Worm (Caenorhabditis elegans) whole organism, young adult: ENCODE data around the gene F10G7.5.
"Not testable (repeated sequence)": the region's sequence is repeated elsewhere in the genome, so short reads cannot be mapped to it uniquely, and the experiment has no call there.

Experiments
- C06A6.2 ChIP-seq: fragments of 200-800 bp; sonication (Bioruptor generic); conservative IDR thresholded peaks from 2 replicates; pipeline ENCODE4 v1.3.6; 2022; ENCODE audit warnings: missing genetic modification characterization, missing compliant biosample characterization
- C17E4.6 ChIP-seq: fragments of 200-800 bp; sonication (Bioruptor generic); IDR thresholded peaks from 2 replicates; pipeline ENCODE4 v1.3.6; 2022; ENCODE audit warnings: missing genetic modification reagents, missing genetic modification characterization, missing compliant biosample characterization
- F49E8.2 ChIP-seq: sonication (generic microtip); optimal IDR thresholded peaks from 3 replicates; lab custom pipeline; 2017; ENCODE audit warnings: missing genetic modification characterization, mild to moderate bottlenecking, missing compliant biosample characterization, antibody characterized with exemption, moderate library complexity; ENCODE audit not compliant: insufficient read depth
- K11D2.4 ChIP-seq: fragments of 200-800 bp; sonication (Bioruptor generic); IDR thresholded peaks from 2 replicates; pipeline ENCODE4 v1.3.6; 2022; ENCODE audit warnings: missing genetic modification reagents, missing genetic modification characterization, missing compliant biosample characterization
- K12H6.12 ChIP-seq: fragments of 200-800 bp; sonication (Bioruptor generic); optimal IDR thresholded peaks from 2 replicates; lab custom pipeline; 2018; ENCODE audit warnings: mild to moderate bottlenecking, missing genetic modification characterization, missing compliant biosample characterization
- Y56A3A.18 ChIP-seq: fragments of 200-800 bp; sonication (Bioruptor generic); IDR thresholded peaks from 2 replicates; pipeline ENCODE4 v1.3.6; 2022; ENCODE audit warnings: missing genetic modification reagents, missing genetic modification characterization, missing compliant biosample characterization
- Y95B8A.8 ChIP-seq: fragments of 200-800 bp; sonication (Bioruptor generic); IDR thresholded peaks from 2 replicates; pipeline ENCODE4 v1.3.6; 2022; ENCODE audit warnings: missing genetic modification reagents, missing genetic modification characterization, missing compliant biosample characterization
- ZK185.1 ChIP-seq: sonication (generic microtip); optimal IDR thresholded peaks from 2 replicates; lab custom pipeline; 2016; ENCODE audit warnings: mild to moderate bottlenecking, missing genetic modification characterization, missing compliant biosample characterization; ENCODE audit not compliant: poor library complexity, severe bottlenecking
- aptf-2 ChIP-seq: fragments of 200-800 bp; sonication (Bioruptor generic); conservative IDR thresholded peaks from 2 replicates; pipeline ENCODE4 v1.3.6; 2022; ENCODE audit warnings: missing genetic modification reagents, missing genetic modification characterization, missing compliant biosample characterization
- aptf-3 ChIP-seq: fragments of 200-800 bp; sonication (Bioruptor generic); IDR thresholded peaks from 2 replicates; pipeline ENCODE4 v1.3.6; 2022; ENCODE audit warnings: missing genetic modification characterization, missing compliant biosample characterization
- athp-1 ChIP-seq: sonication (generic microtip); optimal IDR thresholded peaks from 2 replicates; lab custom pipeline; 2017; ENCODE audit warnings: mild to moderate bottlenecking, missing genetic modification characterization, missing compliant biosample characterization
- attf-5 ChIP-seq: fragments of 200-800 bp; sonication (Bioruptor generic); optimal IDR thresholded peaks from 2 replicates; lab custom pipeline; 2018; ENCODE audit warnings: mild to moderate bottlenecking, missing genetic modification characterization, missing compliant biosample characterization
- attf-6 ChIP-seq: fragments of 200-800 bp; sonication (Bioruptor generic); IDR thresholded peaks from 2 replicates; pipeline ENCODE4 v1.3.6; 2022; ENCODE audit warnings: missing genetic modification reagents, missing genetic modification characterization, missing compliant biosample characterization
- bed-2 ChIP-seq: fragments of 200-800 bp; sonication (Bioruptor generic); IDR thresholded peaks from 2 replicates; pipeline ENCODE4 v1.3.6; 2022; ENCODE audit warnings: missing genetic modification reagents, missing genetic modification characterization, missing compliant biosample characterization
- cebp-1 ChIP-seq, 2 experiments: fragments of 200-800 bp in 1 of 2; sonication (Bioruptor generic) in 1 of 2; sonication (generic microtip) in 1 of 2; IDR thresholded peaks in 1 of 2; optimal IDR thresholded peaks in 1 of 2; 2 replicates each; pipeline versions ENCODE4 v1.3.6 to Lab custom; 2017 to 2022; ENCODE audit warnings: missing compliant biosample characterization in 2 of 2, missing genetic modification characterization in 2 of 2, mild to moderate bottlenecking in 1 of 2, missing genetic modification reagents in 1 of 2, moderate library complexity in 1 of 2
- ceh-27 ChIP-seq: fragments of 200-800 bp; sonication (Bioruptor generic); optimal IDR thresholded peaks from 2 replicates; lab custom pipeline; 2018; ENCODE audit warnings: mild to moderate bottlenecking, missing genetic modification characterization, moderate library complexity, missing compliant biosample characterization
- die-1 ChIP-seq: sonication (generic microtip); optimal IDR thresholded peaks from 2 replicates; lab custom pipeline; 2016; ENCODE audit warnings: missing genotype, mild to moderate bottlenecking, missing genetic modification characterization, missing compliant biosample characterization
- efl-1 ChIP-seq: fragments of 150-350 bp; optimal IDR thresholded peaks from 2 replicates; lab custom pipeline; 2014; ENCODE audit warnings: missing biosample characterization, missing genetic modification reagents, missing genetic modification characterization
- egl-18 ChIP-seq: fragments of 200-800 bp; sonication (Bioruptor generic); IDR thresholded peaks from 2 replicates; pipeline ENCODE4 v1.3.6; 2022; ENCODE audit warnings: missing genetic modification reagents, missing genetic modification characterization, missing compliant biosample characterization
- ekl-4 ChIP-seq: fragments of 200-800 bp; sonication (Bioruptor generic); IDR thresholded peaks from 2 replicates; pipeline ENCODE4 v1.3.6; 2022; ENCODE audit warnings: missing genetic modification reagents, missing genetic modification characterization, missing compliant biosample characterization
- hmg-1.2 ChIP-seq: fragments of 200-800 bp; sonication (Bioruptor generic); IDR thresholded peaks from 2 replicates; pipeline ENCODE4 v1.3.6; 2022; ENCODE audit warnings: missing genetic modification reagents, missing genetic modification characterization, missing compliant biosample characterization
- hmg-20 ChIP-seq: fragments of 200-800 bp; sonication (Bioruptor generic); IDR thresholded peaks from 2 replicates; pipeline ENCODE4 v1.3.6; 2022; ENCODE audit warnings: missing genetic modification reagents, missing genetic modification characterization, missing compliant biosample characterization
- hrde-1 ChIP-seq: sonication (generic microtip); optimal IDR thresholded peaks from 2 replicates; lab custom pipeline; 2016; ENCODE audit warnings: missing genetic modification characterization, mild to moderate bottlenecking, missing compliant biosample characterization, moderate library complexity, missing genotype, missing genetic modification reagents, borderline replicate concordance
- let-526 ChIP-seq: fragments of 200-800 bp; sonication (Bioruptor generic); IDR thresholded peaks from 2 replicates; pipeline ENCODE4 v1.3.6; 2022; ENCODE audit warnings: missing genetic modification reagents, missing genetic modification characterization, missing compliant biosample characterization
- let-607 ChIP-seq, 2 experiments: fragments of 200-800 bp in 1 of 2; sonication (Bioruptor generic) in 1 of 2; sonication (generic microtip) in 1 of 2; optimal IDR thresholded peaks; 2 replicates each; lab custom pipeline; 2016 to 2018; ENCODE audit warnings: mild to moderate bottlenecking in 2 of 2, missing compliant biosample characterization in 2 of 2, missing genetic modification characterization in 2 of 2, moderate library complexity in 2 of 2, missing genotype in 1 of 2
- lin-40 ChIP-seq: sonication (generic microtip); optimal IDR thresholded peaks from 2 replicates; lab custom pipeline; 2016; ENCODE audit warnings: missing genetic modification characterization, mild to moderate bottlenecking, missing compliant biosample characterization, missing genotype, missing genetic modification reagents
- lsl-1 ChIP-seq: fragments of 200-800 bp; sonication (Bioruptor generic); optimal IDR thresholded peaks from 2 replicates; lab custom pipeline; 2018; ENCODE audit warnings: mild to moderate bottlenecking, missing genetic modification characterization, moderate library complexity, missing compliant biosample characterization
- madf-10 ChIP-seq: sonication (generic microtip); optimal IDR thresholded peaks from 2 replicates; lab custom pipeline; 2016; ENCODE audit warnings: mild to moderate bottlenecking, missing genetic modification characterization, missing compliant biosample characterization
- madf-6 ChIP-seq: fragments of 200-800 bp; sonication (Bioruptor generic); IDR thresholded peaks from 2 replicates; pipeline ENCODE4 v1.3.6; 2022; ENCODE audit warnings: missing genetic modification reagents, missing genetic modification characterization, missing compliant biosample characterization
- madf-8 ChIP-seq: fragments of 200-800 bp; sonication (Bioruptor generic); conservative IDR thresholded peaks from 2 replicates; pipeline ENCODE4 v1.3.6; 2022; ENCODE audit warnings: missing genetic modification reagents, missing genetic modification characterization, missing compliant biosample characterization
- mcd-1 ChIP-seq: fragments of 200-800 bp; sonication (Bioruptor generic); IDR thresholded peaks from 2 replicates; pipeline ENCODE4 v1.3.6; 2022; ENCODE audit warnings: missing genetic modification reagents, missing genetic modification characterization, missing compliant biosample characterization
- nfyb-1 ChIP-seq: fragments of 200-800 bp; sonication (Bioruptor generic); IDR thresholded peaks from 2 replicates; pipeline ENCODE4 v1.3.6; 2022; ENCODE audit warnings: missing genetic modification reagents, missing genetic modification characterization, missing compliant biosample characterization
- nhr-80 ChIP-seq: sonication (generic microtip); optimal IDR thresholded peaks from 2 replicates; lab custom pipeline; 2016; ENCODE audit warnings: missing genetic modification characterization, missing compliant biosample characterization
- pbrm-1 ChIP-seq: fragments of 200-800 bp; sonication (Bioruptor generic); IDR thresholded peaks from 2 replicates; pipeline ENCODE4 v1.3.6; 2022; ENCODE audit warnings: missing genetic modification reagents, missing genetic modification characterization, missing compliant biosample characterization
- rpc-1 ChIP-seq, 2 experiments: fragments of 150-350 bp in 1 of 2; sonication (generic microtip) in 1 of 2; optimal IDR thresholded peaks; 2 replicates each; lab custom pipeline; 2014 to 2018; ENCODE audit warnings: missing biosample characterization in 1 of 2, missing genetic modification characterization in 1 of 2, missing genetic modification reagents in 1 of 2, missing genotype in 1 of 2
- snpc-1.3 ChIP-seq: sonication (generic microtip); optimal IDR thresholded peaks from 2 replicates; lab custom pipeline; 2017; ENCODE audit warnings: missing genetic modification characterization, mild to moderate bottlenecking, missing compliant biosample characterization, antibody characterized with exemption, moderate library complexity, missing genotype, missing genetic modification reagents; ENCODE audit not compliant: insufficient read depth
- snpc-3.4 ChIP-seq: sonication (generic microtip); optimal IDR thresholded peaks from 2 replicates; lab custom pipeline; 2017; ENCODE audit warnings: missing genetic modification characterization, mild to moderate bottlenecking, missing compliant biosample characterization, antibody characterized with exemption, moderate library complexity, missing genotype, missing genetic modification reagents
- snpc-4 ChIP-seq, 5 experiments: fragments of 150-350 bp in 1 of 5; sonication (generic microtip) in 4 of 5; optimal IDR thresholded peaks; 2 replicates each; lab custom pipeline; 2014 to 2018; ENCODE audit warnings: missing genetic modification characterization in 5 of 5, missing biosample characterization in 3 of 5, antibody characterized with exemption in 2 of 5, mild to moderate bottlenecking in 2 of 5, missing compliant biosample characterization in 2 of 5, missing genotype in 2 of 5, moderate library complexity in 2 of 5, missing genetic modification reagents in 1 of 5
- tbp1 ChIP-seq: fragments of 200-800 bp; sonication (Bioruptor generic); optimal IDR thresholded peaks from 2 replicates; lab custom pipeline; 2018; ENCODE audit warnings: mild to moderate bottlenecking, missing genetic modification characterization, missing compliant biosample characterization
- unc-130 ChIP-seq: sonication (generic microtip); optimal IDR thresholded peaks from 2 replicates; lab custom pipeline; 2016; ENCODE audit warnings: missing genetic modification reagents, missing genetic modification characterization, missing compliant biosample characterization
- ztf-18 ChIP-seq: sonication (generic microtip); optimal IDR thresholded peaks from 2 replicates; lab custom pipeline; 2016; ENCODE audit warnings: missing genotype, mild to moderate bottlenecking, missing genetic modification characterization, missing compliant biosample characterization
- ztf-26 ChIP-seq: sonication (generic microtip); optimal IDR thresholded peaks from 2 replicates; lab custom pipeline; 2017; ENCODE audit warnings: missing genetic modification characterization, missing compliant biosample characterization

The F10G7.5 gene

DNA sequence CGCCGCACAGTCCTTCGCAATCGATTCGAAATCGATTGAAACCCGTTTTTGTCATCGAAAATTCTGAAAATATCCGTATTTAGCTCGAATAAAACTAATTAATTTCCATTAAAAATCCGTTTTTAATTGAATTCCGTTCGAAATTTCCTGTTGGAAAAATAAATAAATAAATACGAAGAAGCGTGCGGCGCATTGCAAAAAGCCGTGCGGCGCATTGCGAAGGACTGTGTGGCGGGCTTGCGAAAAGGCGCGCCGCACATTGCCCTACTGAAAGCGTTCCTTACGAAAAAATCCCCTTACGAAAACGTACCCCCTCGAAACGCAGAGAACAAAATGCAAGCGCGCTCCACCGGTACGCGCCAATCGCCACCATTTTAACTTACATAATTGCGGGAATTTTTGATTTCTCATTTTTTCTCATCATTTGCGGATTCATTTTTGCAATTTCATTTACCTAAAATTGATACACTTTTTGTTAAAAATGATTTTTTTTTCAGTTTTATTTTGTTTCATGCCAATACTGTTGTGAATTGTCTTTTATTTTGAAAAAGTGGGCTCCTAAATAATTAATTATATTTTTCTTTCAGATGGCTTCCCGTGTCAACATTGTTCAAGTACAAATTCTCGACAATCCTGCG lies 8.4 kb downstream of the F10G7.5 start, which contains the start of gene unc-85 (continued):
- TF ChIP-seq lsl-1 (GFP tag; lab: Kevin White, UChicago) (peak; percentile 79), pbrm-1 (peak; percentile 93), ztf-18 (tag; lab: Kevin White, UChicago) (peak; percentile 66), die-1 (tag; lab: Kevin White, UChicago) (peak; percentile 28), let-526 (peak; percentile 82), K12H6.12 (tag; lab: Kevin White, UChicago) (peak; percentile 2), madf-6 (GFP tag; lab: Robert Waterston, UW) (peak; percentile 99), tbp1 (GFP tag; lab: Kevin White, UChicago) (peak; percentile 61), Y56A3A.18 (GFP tag; lab: Robert Waterston, UW) (peak; percentile 75), cebp-1 (GFP tag; IDR thresholded peaks at IDR 0.05; lab: Robert Waterston, UW) (peak; percentile 78), cebp-1 (tag; optimal IDR thresholded peaks at IDR 0.05; lab: Kevin White, UChicago) (peak; percentile 79), F49E8.2 (peak; percentile 87), let-607 (tag; optimal IDR thresholded peaks at IDR 0.05; lab: Kevin White, UChicago) (peak in 1 of 2 experiments; percentile 74), lin-40 (tag; lab: Kevin White, UChicago) (peak; percentile 82), snpc-3.4 (tag; lab: Kevin White, UChicago) (peak; percentile 84), ZK185.1 (tag; lab: Kevin White, UChicago) (peak; percentile 32), Y95B8A.8 (GFP tag; lab: Robert Waterston, UW) (peak; percentile 99), attf-6 (GFP tag; lab: Robert Waterston, UW) (peak; percentile 77), mcd-1 (peak; percentile 99), C17E4.6 (GFP tag; lab: Robert Waterston, UW) (peak; percentile 98), hmg-1.2 (peak; percentile 86), snpc-4 (tag; optimal IDR thresholded peaks at IDR 0.05; lab: Kevin White, UChicago) (peak; percentile 20 to 66 (median 58)), nfyb-1 (GFP tag; lab: Robert Waterston, UW) (peak; percentile 95), athp-1 (peak; percentile 46), bed-2 (GFP tag; lab: Robert Waterston, UW) (peak; percentile 94), aptf-2 (GFP tag; lab: Robert Waterston, UW) (peak; percentile 77), attf-5 (peak; percentile 90), madf-10 (tag; lab: Kevin White, UChicago) (peak; percentile 44), ceh-27 (peak; percentile 70), K11D2.4 (GFP tag; lab: Robert Waterston, UW) (peak; percentile 88), ztf-26 (tag; lab: Kevin White, UChicago) (peak; percentile 60), hmg-20 (GFP tag; lab: Robert Waterston, UW) (peak; percentile 74; the same call in 1 of the 2 replicates), nhr-80 (tag; lab: Kevin White, UChicago) (peak; percentile 57), egl-18 (0 out of 2 replicates have a peak, but pooled peaks have one; percentile 52), aptf-3 (GFP tag; lab: Robert Waterston, UW) (0 out of 2 replicates have a peak, but pooled peaks have one; percentile 53), ekl-4 (peak; percentile 97), snpc-1.3 (tag; lab: Kevin White, UChicago) (peak; percentile 36), efl-1 (GFP tag; lab: Kevin White, UChicago) (peak; percentile 96), rpc-1 (optimal IDR thresholded peaks at IDR 0.05; lab: Kevin White, UChicago) (peak; percentile 35), madf-8 (GFP tag; lab: Robert Waterston, UW) (peak; percentile 97), unc-130 (GFP tag; lab: Kevin White, UChicago) (peak; percentile 56), hrde-1 (tag; lab: Kevin White, UChicago) (peak; percentile 11), C06A6.2 (peak; percentile 98)
- not testable (repeated sequence) for TF ChIP-seq snpc-4 (GFP tag; optimal IDR thresholded peaks at IDR 0.05; lab: Kevin White, UChicago); rpc-1 (tag; optimal IDR thresholded peaks at IDR 0.05; lab: Kevin White, UChicago)
- TF ChIP-seq, all 124 proteins: peak for 72; not testable (repeated sequence) for 52
